Fruit fly (Drosophila melanogaster) whole organism, wandering third instar larva: ENCODE data around the gene eff.

Experiments used
- Abd-B ChIP-seq: fragments of >200 bp; optimal IDR thresholded peaks from 2 replicates; lab custom pipeline; 2017; ENCODE audit warnings: missing biosample characterization, missing genetic modification characterization
- CG32264 ChIP-seq: fragments of 200-800 bp; sonication (Bioruptor generic); optimal IDR thresholded peaks from 2 replicates; lab custom pipeline; 2016; ENCODE audit warnings: missing biosample characterization, missing genetic modification characterization
- CG9705 ChIP-seq: fragments of 200-800 bp; sonication (Bioruptor generic); optimal IDR thresholded peaks from 2 replicates; lab custom pipeline; 2018; ENCODE audit warnings: missing biosample characterization, mild to moderate bottlenecking, missing genetic modification characterization
- CrebA ChIP-seq: fragments of 200-800 bp; sonication (Bioruptor generic); optimal IDR thresholded peaks from 2 replicates; lab custom pipeline; 2016; ENCODE audit warnings: missing biosample characterization, mild to moderate bottlenecking, missing genetic modification characterization, borderline replicate concordance
- Dif ChIP-seq: fragments of 200-275, 200-300 bp; sonication (Bioruptor generic); optimal IDR thresholded peaks from 2 replicates; lab custom pipeline; 2018; ENCODE audit warnings: missing biosample characterization, missing genetic modification characterization; ENCODE audit not compliant: partially characterized antibody
- GATAd ChIP-seq: sonication (Bioruptor generic); optimal IDR thresholded peaks from 2 replicates; lab custom pipeline; 2016; ENCODE audit warnings: missing biosample characterization, missing genetic modification characterization
- HLH106 ChIP-seq: fragments of 200-800 bp; optimal IDR thresholded peaks from 3 replicates; lab custom pipeline; 2019; ENCODE audit warnings: missing biosample characterization, mild to moderate bottlenecking, missing genetic modification characterization, moderate library complexity
- Hnf4 ChIP-seq: fragments of 200-800 bp; sonication (Bioruptor generic); optimal IDR thresholded peaks from 2 replicates; lab custom pipeline; 2016; ENCODE audit warnings: missing biosample characterization, mild to moderate bottlenecking, missing genetic modification characterization
- Hr78 ChIP-seq: fragments of >200 bp; optimal IDR thresholded peaks from 2 replicates; lab custom pipeline; 2017; ENCODE audit warnings: missing biosample characterization, missing genetic modification characterization
- Hr83 ChIP-seq: fragments of 200-300 bp; sonication (Bioruptor generic); optimal IDR thresholded peaks from 2 replicates; lab custom pipeline; 2016; ENCODE audit warnings: missing biosample characterization, mild to moderate bottlenecking, missing genetic modification characterization, moderate library complexity; ENCODE audit not compliant: poor library complexity, severe bottlenecking
- Jra ChIP-seq: sonication (Bioruptor generic); optimal IDR thresholded peaks from 2 replicates; lab custom pipeline; 2016; ENCODE audit warnings: missing biosample characterization, missing genetic modification characterization
- Mio ChIP-seq: sonication (Bioruptor generic); optimal IDR thresholded peaks from 2 replicates; lab custom pipeline; 2016; ENCODE audit warnings: missing biosample characterization, missing genetic modification characterization
- Myc ChIP-seq: fragments of >200 bp; optimal IDR thresholded peaks from 2 replicates; lab custom pipeline; 2017
- N ChIP-seq: fragments of >200 bp; optimal IDR thresholded peaks from 2 replicates; lab custom pipeline; 2018; ENCODE audit warnings: missing biosample characterization, missing external identifiers, missing genetic modification characterization
- OdsH ChIP-seq: fragments of 200-800 bp; sonication (Bioruptor generic); optimal IDR thresholded peaks from 2 replicates; lab custom pipeline; 2016; ENCODE audit warnings: missing biosample characterization, mild to moderate bottlenecking, missing genetic modification characterization
- Sp1 ChIP-seq: fragments of 200-800 bp; sonication (Bioruptor generic); optimal IDR thresholded peaks from 3 replicates; lab custom pipeline; 2019; ENCODE audit warnings: missing biosample characterization, mild to moderate bottlenecking, missing genetic modification characterization, moderate library complexity
- Vsx2 ChIP-seq: fragments of 200-300, 225-300 bp; sonication (Bioruptor generic); optimal IDR thresholded peaks from 2 replicates; lab custom pipeline; 2018; ENCODE audit warnings: missing biosample characterization, missing genetic modification characterization; ENCODE audit not compliant: partially characterized antibody
- br ChIP-seq: fragments of 200-800 bp; sonication (Bioruptor generic); optimal IDR thresholded peaks from 2 replicates; lab custom pipeline; 2016; ENCODE audit warnings: missing biosample characterization, missing genetic modification characterization
- brk ChIP-seq: fragments of 200-800 bp; sonication (Bioruptor generic); optimal IDR thresholded peaks from 2 replicates; lab custom pipeline; 2016; ENCODE audit warnings: missing biosample characterization, mild to moderate bottlenecking, missing genetic modification characterization
- dmrt93B ChIP-seq: fragments of 200-800 bp; sonication (Bioruptor generic); optimal IDR thresholded peaks from 2 replicates; lab custom pipeline; 2018; ENCODE audit warnings: missing biosample characterization, mild to moderate bottlenecking, missing genetic modification characterization
- dsf ChIP-seq: sonication (Bioruptor generic); optimal IDR thresholded peaks from 2 replicates; lab custom pipeline; 2016; ENCODE audit warnings: missing biosample characterization, missing genetic modification characterization, borderline replicate concordance
- ey ChIP-seq: fragments of 200-800 bp; sonication (Bioruptor generic); optimal IDR thresholded peaks from 2 replicates; lab custom pipeline; 2016; ENCODE audit warnings: missing biosample characterization, missing genetic modification characterization
- foxo ChIP-seq, 2 experiments: fragments of 200-800 bp; sonication (Bioruptor generic); optimal IDR thresholded peaks; 2 replicates in 1 of 2; 3 replicates in 1 of 2; lab custom pipeline; 2016 to 2017; ENCODE audit warnings: missing biosample characterization in 2 of 2, missing genetic modification characterization in 2 of 2
- fru ChIP-seq: fragments of 200-800 bp; sonication (Bioruptor generic); optimal IDR thresholded peaks from 3 replicates; lab custom pipeline; 2016; ENCODE audit warnings: missing biosample characterization, mild to moderate bottlenecking, missing genetic modification characterization
- h ChIP-seq: fragments of 200-800 bp; sonication (Bioruptor generic); optimal IDR thresholded peaks from 3 replicates; lab custom pipeline; 2016; ENCODE audit warnings: missing biosample characterization, mild to moderate bottlenecking, missing genetic modification characterization
- jim ChIP-seq: fragments of 175-275, 200-325 bp; sonication (Bioruptor generic); optimal IDR thresholded peaks from 2 replicates; lab custom pipeline; 2016; ENCODE audit warnings: missing biosample characterization, mild to moderate bottlenecking, missing genetic modification characterization
- lola ChIP-seq: fragments of >200 bp; optimal IDR thresholded peaks from 2 replicates; lab custom pipeline; 2017; ENCODE audit warnings: missing biosample characterization, missing genetic modification characterization
- pan ChIP-seq: fragments of >200 bp; optimal IDR thresholded peaks from 2 replicates; lab custom pipeline; 2017
- psq ChIP-seq: fragments of 200-800 bp; sonication (Bioruptor generic); optimal IDR thresholded peaks from 3 replicates; lab custom pipeline; 2017; ENCODE audit warnings: missing biosample characterization, mild to moderate bottlenecking, missing genetic modification characterization, moderate library complexity
- rgr ChIP-seq: fragments of 200-800 bp; sonication (Bioruptor generic); optimal IDR thresholded peaks from 3 replicates; lab custom pipeline; 2016; ENCODE audit warnings: missing biosample characterization, mild to moderate bottlenecking, missing genetic modification characterization
- sage ChIP-seq: fragments of 200-800 bp; sonication (Bioruptor generic); optimal IDR thresholded peaks from 2 replicates; lab custom pipeline; 2016; ENCODE audit warnings: missing biosample characterization, mild to moderate bottlenecking, missing genetic modification characterization
- tai ChIP-seq: sonication (Bioruptor generic); optimal IDR thresholded peaks from 2 replicates; lab custom pipeline; 2016; ENCODE audit warnings: missing biosample characterization, missing genetic modification characterization
- usp ChIP-seq: fragments of >200 bp; optimal IDR thresholded peaks from 2 replicates; lab custom pipeline; 2017; ENCODE audit warnings: missing biosample characterization, missing genetic modification characterization
- woc ChIP-seq: sonication (Bioruptor generic); optimal IDR thresholded peaks from 2 replicates; lab custom pipeline; 2016; ENCODE audit warnings: missing biosample characterization, mild to moderate bottlenecking, missing genetic modification characterization

The eff gene

dm6 chr3R:14764131-14764530, 23.0 kb upstream of the eff start:
- TF ChIP-seq tai (no peak), Sp1 (GFP tag; lab: Kevin White, UChicago) (no peak), jim (GFP tag; lab: Kevin White, UChicago) (no peak), CG32264 (GFP tag; lab: Kevin White, UChicago) (no peak), br (GFP tag; lab: Kevin White, UChicago) (no peak), pan (lab: Kevin White, UChicago) (no peak), ey (GFP tag; lab: Kevin White, UChicago) (no peak), dmrt93B (GFP tag; lab: Kevin White, UChicago) (no peak), N (GFP tag; lab: Kevin White, UChicago) (no peak), CrebA (no peak), HLH106 (tag; lab: Kevin White, UChicago) (no peak), Hr83 (no peak), lola (GFP tag; lab: Kevin White, UChicago) (no peak), Hnf4 (GFP tag; lab: Kevin White, UChicago) (no peak), OdsH (GFP tag; lab: Kevin White, UChicago) (no peak), psq (no peak), Mio (GFP tag; lab: Kevin White, UChicago) (no peak), Jra (GFP tag; lab: Kevin White, UChicago) (no peak)

dm6 chr3R:14763487-14763886, 22.4 kb upstream of the eff start:
- TF ChIP-seq CrebA (no peak), Hr83 (no peak), foxo (GFP tag; optimal IDR thresholded peaks at IDR 0.05; lab: Kevin White, UChicago) (no peak), psq (no peak), fru (GFP tag; lab: Kevin White, UChicago) (no peak), CG32264 (GFP tag; lab: Kevin White, UChicago) (no peak), lola (GFP tag; lab: Kevin White, UChicago) (no peak), Abd-B (GFP tag; lab: Kevin White, UChicago) (no peak), GATAd (GFP tag; lab: Kevin White, UChicago) (no peak), Sp1 (GFP tag; lab: Kevin White, UChicago) (no peak), Myc (lab: Kevin White, UChicago) (no peak), Mio (GFP tag; lab: Kevin White, UChicago) (no peak), Jra (GFP tag; lab: Kevin White, UChicago) (no peak), rgr (no peak), Hr78 (GFP tag; lab: Kevin White, UChicago) (no peak), brk (GFP tag; lab: Kevin White, UChicago) (no peak)
- TF ChIP-seq, all 38 proteins: peak for 0

- TF ChIP-seq Jra (GFP tag; lab: Kevin White, UChicago) (no peak), CG32264 (GFP tag; lab: Kevin White, UChicago) (no peak), GATAd (GFP tag; lab: Kevin White, UChicago) (no peak), Hr78 (GFP tag; lab: Kevin White, UChicago) (no peak), ey (GFP tag; lab: Kevin White, UChicago) (no peak)
- TF ChIP-seq, all 38 proteins: peak for 0
Measured at dm6 chr3R:14761060-14761459, 19.9 kb upstream of the eff start.

- no peak for TF ChIP-seq rgr
- TF ChIP-seq, all 38 proteins: peak for 0
Measured at dm6 chr3R:14758331-14758730, 17.2 kb upstream of the eff start.

DNA sequence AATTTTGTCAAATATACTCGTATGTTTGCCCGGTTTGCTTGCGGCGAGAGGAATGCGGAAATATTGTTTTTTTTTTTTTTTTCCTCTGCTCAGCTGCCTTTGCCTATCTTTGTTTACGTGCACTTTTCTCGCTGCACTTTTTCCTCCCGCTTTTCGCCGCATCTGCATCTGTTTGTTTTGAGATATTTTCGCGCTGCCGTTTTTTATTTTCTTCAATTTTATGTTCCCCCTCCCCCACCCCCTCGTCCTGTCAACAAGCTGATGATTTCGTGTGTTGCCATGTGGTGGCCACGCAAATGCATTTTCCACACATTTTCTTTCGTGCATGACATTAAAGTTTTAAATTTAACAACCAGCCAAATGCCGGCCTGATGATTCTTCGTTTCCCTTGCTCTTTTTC, 14.9 kb upstream of the eff start:
- TF ChIP-seq HLH106 (tag; lab: Kevin White, UChicago): no peak
- no peak for TF ChIP-seq Abd-B (GFP tag; lab: Kevin White, UChicago)
- no peak for TF ChIP-seq N (GFP tag; lab: Kevin White, UChicago)
- no peak for TF ChIP-seq Hr78 (GFP tag; lab: Kevin White, UChicago)
- TF ChIP-seq brk (GFP tag; lab: Kevin White, UChicago): no peak
- no peak for TF ChIP-seq OdsH (GFP tag; lab: Kevin White, UChicago)
- TF ChIP-seq br (GFP tag; lab: Kevin White, UChicago): no peak
- no peak for TF ChIP-seq Jra (GFP tag; lab: Kevin White, UChicago)
- no peak for TF ChIP-seq Mio (GFP tag; lab: Kevin White, UChicago)
- no peak for TF ChIP-seq GATAd (GFP tag; lab: Kevin White, UChicago)
- TF ChIP-seq pan (lab: Kevin White, UChicago): no peak
- no peak for TF ChIP-seq CG9705 (GFP tag; lab: Kevin White, UChicago)

DNA sequence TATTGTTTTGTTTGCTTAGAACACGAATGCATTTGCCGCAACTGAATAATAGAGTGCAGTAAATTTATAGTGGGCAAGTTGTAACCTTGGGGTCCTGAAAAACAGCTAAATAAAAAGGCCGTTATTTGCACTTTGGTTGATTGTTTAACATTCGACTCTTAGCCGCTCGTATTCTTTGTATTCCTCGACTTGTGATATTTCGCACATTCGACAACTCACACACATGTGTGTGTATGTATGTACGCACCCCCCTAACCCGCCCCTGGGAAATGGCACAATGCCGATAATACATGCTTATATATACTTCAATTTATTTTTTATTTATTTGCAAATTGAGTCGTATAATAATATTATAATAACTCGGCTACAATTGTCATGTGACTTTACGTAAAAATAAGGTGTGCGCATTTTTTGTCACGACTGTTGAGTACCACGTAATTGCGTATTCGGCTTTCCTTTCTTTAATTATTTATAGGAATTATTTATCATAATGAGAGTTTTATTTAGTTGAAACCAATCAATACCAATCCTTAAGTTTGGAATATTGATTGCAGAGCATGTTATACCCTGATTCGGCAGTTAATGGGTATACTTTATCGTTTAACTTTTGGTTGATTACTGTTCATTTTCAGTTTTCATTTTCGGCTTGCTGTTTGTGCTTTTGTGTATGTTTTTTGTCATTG, 13.8 kb upstream of the eff start:
- TF ChIP-seq Dif (no peak), tai (no peak), pan (lab: Kevin White, UChicago) (peak; percentile 36), Jra (GFP tag; lab: Kevin White, UChicago) (no peak), Sp1 (GFP tag; lab: Kevin White, UChicago) (peak; percentile 76), CG32264 (GFP tag; lab: Kevin White, UChicago) (peak; percentile 61), woc (GFP tag; lab: Kevin White, UChicago) (peak; percentile 46), usp (no peak), dsf (GFP tag; lab: Kevin White, UChicago) (no peak), br (GFP tag; lab: Kevin White, UChicago) (peak; percentile 71), sage (GFP tag; lab: Kevin White, UChicago) (peak; percentile 67), Vsx2 (GFP tag; lab: Kevin White, UChicago) (no peak), N (GFP tag; lab: Kevin White, UChicago) (no peak), jim (GFP tag; lab: Kevin White, UChicago) (no peak), Hnf4 (GFP tag; lab: Kevin White, UChicago) (peak; percentile 48), dmrt93B (GFP tag; lab: Kevin White, UChicago) (peak; percentile 62), lola (GFP tag; lab: Kevin White, UChicago) (no peak), CrebA (no peak), Hr83 (no peak), h (GFP tag; lab: Kevin White, UChicago) (peak; percentile 86), Abd-B (GFP tag; lab: Kevin White, UChicago) (no peak), OdsH (GFP tag; lab: Kevin White, UChicago) (peak; percentile 72)
